Fruit fly (Drosophila melanogaster) whole organism, embryonic: ENCODE data around the gene CG31436.
"Not testable (repeated sequence)": the region's sequence is repeated elsewhere in the genome, so short reads cannot be mapped to it uniquely, and the experiment has no call there.

Experiments
- BtbVII ChIP-seq: fragments of 200-800 bp; sonication (Bioruptor generic); optimal IDR thresholded peaks from 3 replicates; lab custom pipeline; 2017; ENCODE audit warnings: missing biosample characterization, mild to moderate bottlenecking, missing genetic modification characterization
- CG11560 ChIP-seq: fragments of 200-800 bp; sonication (Bioruptor generic); IDR thresholded peaks from 3 replicates; pipeline ENCODE4 v1.3.6; 2022; ENCODE audit warnings: missing biosample characterization, missing genetic modification characterization
- bigmax ChIP-seq: fragments of 200-800 bp; sonication (Bioruptor generic); optimal IDR thresholded peaks from 2 replicates; lab custom pipeline; 2018; ENCODE audit warnings: missing biosample characterization, mild to moderate bottlenecking, missing genetic modification characterization
- en ChIP-seq: fragments of 200-800 bp; sonication (Bioruptor generic); optimal IDR thresholded peaks from 2 replicates; lab custom pipeline; 2016; ENCODE audit warnings: missing biosample characterization, missing genetic modification characterization
- nom ChIP-seq: fragments of 200-800 bp; sonication (Bioruptor generic); optimal IDR thresholded peaks from 2 replicates; lab custom pipeline; 2017; ENCODE audit warnings: missing biosample characterization, missing genetic modification characterization, mild to moderate bottlenecking, moderate library complexity, missing genetic modification reagents

DNA sequence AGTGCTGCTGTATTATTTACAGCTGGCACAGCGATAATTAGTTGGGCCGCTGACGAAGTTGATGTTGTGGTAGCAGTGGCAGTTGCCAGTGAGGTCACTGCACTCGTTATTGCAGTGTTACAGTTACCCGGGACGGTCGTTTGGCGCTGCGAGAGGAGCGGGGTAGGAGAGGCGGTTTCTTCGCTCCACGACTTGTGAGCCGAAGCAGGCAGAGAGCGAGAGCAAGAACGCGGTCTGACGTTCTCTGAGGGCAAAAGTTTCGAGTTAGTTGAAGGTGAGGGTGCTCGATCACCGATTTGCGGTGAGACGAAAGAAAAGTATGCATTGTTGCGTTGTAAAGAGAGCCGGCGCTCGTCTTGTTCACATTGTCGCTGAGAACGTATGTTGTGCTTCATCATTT is 24.6 kb downstream of the CG31436 start:
- not testable (repeated sequence) for TF ChIP-seq nom (GFP tag; lab: Kevin White, UChicago); en (GFP tag; lab: Kevin White, UChicago); bigmax (GFP tag; lab: Kevin White, UChicago); CG11560 (tag; lab: Robert Waterston, UW); BtbVII (GFP tag; lab: Kevin White, UChicago)
